Fruit fly (Drosophila melanogaster) whole organism, prepupa: ENCODE results near the gene CG32249.
A peak's percentile ranks its signal among the peaks of the same experiment; 100 is the strongest.

Experiments
- CG10631 ChIP-seq: fragments of 200-800 bp; sonication (Bioruptor generic); optimal IDR thresholded peaks from 2 replicates; lab custom pipeline; 2016; ENCODE audit warnings: missing biosample characterization, missing genetic modification characterization
- CG11294 ChIP-seq: fragments of 200-800 bp; sonication (Bioruptor generic); IDR thresholded peaks from 2 replicates; pipeline ENCODE4 v1.3.6; 2022; ENCODE audit warnings: missing biosample characterization, missing genetic modification characterization
- CG16779 ChIP-seq: fragments of 200-800 bp; sonication (Bioruptor generic); optimal IDR thresholded peaks from 3 replicates; lab custom pipeline; 2017; ENCODE audit warnings: missing biosample characterization, mild to moderate bottlenecking, missing genetic modification characterization
- CG32006 ChIP-seq: fragments of 200-800 bp; sonication (Bioruptor generic); optimal IDR thresholded peaks from 3 replicates; lab custom pipeline; 2017; ENCODE audit warnings: missing biosample characterization, mild to moderate bottlenecking, missing genetic modification characterization
- CG34406 ChIP-seq: fragments of 200-800 bp; sonication (Bioruptor generic); optimal IDR thresholded peaks from 3 replicates; lab custom pipeline; 2016; ENCODE audit warnings: missing biosample characterization, missing genetic modification characterization
- CG3919 ChIP-seq: fragments of 200-800 bp; sonication (Bioruptor generic); optimal IDR thresholded peaks from 3 replicates; lab custom pipeline; 2016; ENCODE audit warnings: missing biosample characterization, missing genetic modification characterization
- CG6276 ChIP-seq: fragments of 200-800 bp; sonication (Bioruptor generic); optimal IDR thresholded peaks from 2 replicates; lab custom pipeline; 2017; ENCODE audit warnings: missing biosample characterization, mild to moderate bottlenecking, missing genetic modification characterization
- CG6792 ChIP-seq: fragments of 200-800 bp; sonication (Bioruptor generic); optimal IDR thresholded peaks from 3 replicates; lab custom pipeline; 2016; ENCODE audit warnings: missing biosample characterization, missing genetic modification characterization
- CG6808 ChIP-seq: fragments of 200-800 bp; sonication (Bioruptor generic); optimal IDR thresholded peaks from 3 replicates; lab custom pipeline; 2017; ENCODE audit warnings: missing biosample characterization, missing genetic modification characterization, mild to moderate bottlenecking, moderate library complexity, missing genetic modification reagents
- CG6854 ChIP-seq: fragments of 200-800 bp; sonication (Bioruptor generic); optimal IDR thresholded peaks from 2 replicates; lab custom pipeline; 2017; ENCODE audit warnings: missing biosample characterization, mild to moderate bottlenecking, missing genetic modification characterization
- CG8119 ChIP-seq: fragments of 200-800 bp; sonication (Bioruptor generic); IDR thresholded peaks from 3 replicates; pipeline ENCODE4 v1.3.6; 2022; ENCODE audit warnings: missing biosample characterization, missing genetic modification characterization
- CG8632 ChIP-seq: fragments of 200-800 bp; sonication (Bioruptor generic); optimal IDR thresholded peaks from 3 replicates; lab custom pipeline; 2016; ENCODE audit warnings: missing biosample characterization, missing genetic modification characterization
- CG9139 ChIP-seq: fragments of 200-800 bp; sonication (Bioruptor generic); optimal IDR thresholded peaks from 3 replicates; lab custom pipeline; 2017; ENCODE audit warnings: missing biosample characterization, mild to moderate bottlenecking, missing genetic modification characterization
- Eip78C ChIP-seq: fragments of 200-800 bp; sonication (Bioruptor generic); peaks from one replicate; lab custom pipeline; 2016; ENCODE audit warnings: missing biosample characterization, missing genetic modification characterization
- Eip93F ChIP-seq: fragments of 200-800 bp; sonication (Bioruptor generic); optimal IDR thresholded peaks from 2 replicates; lab custom pipeline; 2016; ENCODE audit warnings: missing biosample characterization, mild to moderate bottlenecking, missing genetic modification characterization
- Ets21C ChIP-seq: fragments of 200-800 bp; sonication (Bioruptor generic); optimal IDR thresholded peaks from 3 replicates; lab custom pipeline; 2016; ENCODE audit warnings: missing biosample characterization, missing genetic modification characterization
- Ets96B ChIP-seq: fragments of 200-800 bp; optimal IDR thresholded peaks from 2 replicates; lab custom pipeline; 2019; ENCODE audit warnings: missing biosample characterization, mild to moderate bottlenecking, missing genetic modification characterization, moderate library complexity
- Gug ChIP-seq: fragments of 200-800 bp; sonication (Bioruptor generic); IDR thresholded peaks from 2 replicates; pipeline ENCODE4 v1.3.6; 2022; ENCODE audit warnings: missing biosample characterization, missing genetic modification characterization
- Hr38 ChIP-seq: sonication (Bioruptor generic); optimal IDR thresholded peaks from 2 replicates; lab custom pipeline; 2016; ENCODE audit warnings: missing biosample characterization, missing genetic modification characterization
- Hr39 ChIP-seq: fragments of 200-800 bp; sonication (Bioruptor generic); optimal IDR thresholded peaks from 2 replicates; lab custom pipeline; 2016; ENCODE audit warnings: missing biosample characterization, missing genetic modification characterization
- Hr4 ChIP-seq: fragments of 200-800 bp; sonication (Bioruptor generic); optimal IDR thresholded peaks from 3 replicates; lab custom pipeline; 2016; ENCODE audit warnings: missing biosample characterization, missing genetic modification characterization
- Met ChIP-seq: fragments of 200-800 bp; sonication (Bioruptor generic); optimal IDR thresholded peaks from 3 replicates; lab custom pipeline; 2016; ENCODE audit warnings: missing biosample characterization, missing genetic modification characterization
- OdsH ChIP-seq: fragments of 200-800 bp; sonication (Bioruptor generic); optimal IDR thresholded peaks from 3 replicates; lab custom pipeline; 2016; ENCODE audit warnings: missing biosample characterization, missing genetic modification characterization
- Smox ChIP-seq: fragments of 200-800 bp; sonication (Bioruptor generic); optimal IDR thresholded peaks from 3 replicates; lab custom pipeline; 2016; ENCODE audit warnings: missing biosample characterization, missing genetic modification characterization
- achi ChIP-seq: fragments of 200-800 bp; sonication (Bioruptor generic); optimal IDR thresholded peaks from 3 replicates; lab custom pipeline; 2016; ENCODE audit warnings: missing biosample characterization, missing genetic modification characterization
- cyc ChIP-seq: fragments of 200-800 bp; sonication (Bioruptor generic); optimal IDR thresholded peaks from 3 replicates; lab custom pipeline; 2016; ENCODE audit warnings: missing biosample characterization, missing genetic modification characterization
- esn ChIP-seq: fragments of 200-800 bp; sonication (Bioruptor generic); optimal IDR thresholded peaks from 2 replicates; lab custom pipeline; 2016; ENCODE audit warnings: missing biosample characterization, mild to moderate bottlenecking, missing genetic modification characterization, moderate library complexity
- lz ChIP-seq: fragments of 200-800 bp; sonication (Bioruptor generic); optimal IDR thresholded peaks from 3 replicates; lab custom pipeline; 2016; ENCODE audit warnings: missing biosample characterization, missing genetic modification characterization
- salr ChIP-seq, 2 experiments: fragments of 200-800 bp; sonication (Bioruptor generic); optimal IDR thresholded peaks; 3 replicates each; lab custom pipeline; 2016 to 2018; ENCODE audit warnings: missing biosample characterization in 2 of 2, missing genetic modification characterization in 2 of 2, mild to moderate bottlenecking in 1 of 2
- ss ChIP-seq, 2 experiments: fragments of 200-800 bp; sonication (Bioruptor generic); optimal IDR thresholded peaks; 2 replicates in 1 of 2; 3 replicates in 1 of 2; lab custom pipeline; 2017 to 2018; ENCODE audit warnings: mild to moderate bottlenecking in 2 of 2, missing biosample characterization in 2 of 2, missing genetic modification characterization in 2 of 2, moderate library complexity in 1 of 2
- svp ChIP-seq: fragments of 200-800 bp; sonication (Bioruptor generic); peaks from one replicate; lab custom pipeline; 2016; ENCODE audit warnings: missing biosample characterization, missing genetic modification characterization
- topi ChIP-seq: fragments of 200-800 bp; sonication (Bioruptor generic); optimal IDR thresholded peaks from 3 replicates; lab custom pipeline; 2016; ENCODE audit warnings: missing biosample characterization, missing genetic modification characterization
- vri ChIP-seq: fragments of 200-800 bp; sonication (Bioruptor generic); optimal IDR thresholded peaks from 3 replicates; lab custom pipeline; 2016; ENCODE audit warnings: missing biosample characterization, mild to moderate bottlenecking, missing genetic modification characterization

The CG32249 gene

DNA sequence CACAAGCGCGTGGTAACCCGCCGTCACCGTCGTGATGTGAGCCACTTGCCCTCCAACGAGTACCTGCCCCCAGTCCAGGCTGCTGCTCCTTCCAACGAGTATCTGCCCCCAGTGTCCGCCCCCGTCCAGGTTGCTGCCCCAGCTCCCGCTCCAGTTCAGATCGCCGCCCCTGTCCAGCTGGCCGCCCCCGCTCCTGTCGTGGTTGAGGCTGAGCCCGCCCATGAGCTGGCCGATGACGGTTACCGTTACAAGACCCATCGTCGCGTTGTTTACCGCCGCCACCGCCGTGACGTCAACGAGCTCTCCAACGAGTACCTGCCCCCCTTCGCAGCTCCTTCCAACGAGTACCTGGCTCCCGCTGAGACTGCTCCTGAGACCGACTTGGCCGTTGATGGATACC is 11.0 kb downstream of the CG32249 start:
- TF ChIP-seq vri (GFP tag; lab: Kevin White, UChicago) (no peak), Hr39 (GFP tag; lab: Kevin White, UChicago) (no peak), CG32006 (no peak)

DNA sequence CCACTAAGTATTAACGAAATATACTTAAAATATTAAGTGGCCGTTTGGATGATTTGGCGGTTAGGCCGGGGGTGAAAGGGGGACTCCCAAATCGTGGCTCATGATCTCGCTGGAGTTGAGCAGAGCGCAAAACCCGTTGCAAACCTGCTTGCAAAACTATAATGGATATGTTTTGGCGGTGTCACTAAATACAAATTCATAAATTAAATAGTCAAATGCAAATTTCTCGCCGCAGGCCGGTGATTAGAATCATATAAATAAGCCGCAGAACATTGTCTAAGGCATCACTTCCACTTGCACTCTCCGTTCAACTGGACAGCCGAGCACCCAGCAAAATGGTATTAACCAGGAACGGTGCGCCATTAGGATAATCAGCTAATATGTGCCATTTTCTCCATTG is 12.7 kb downstream of the CG32249 start, which contains the start of gene CG11350:
Gene CG11350, plus strand, starts transcription at position 301 of the 400 bp plus-strand sequence.
- TF ChIP-seq esn (GFP tag; lab: Kevin White, UChicago) (no peak), CG6792 (GFP tag; lab: Kevin White, UChicago) (no peak), Eip93F (GFP tag; lab: Kevin White, UChicago) (no peak), Gug (GFP tag; lab: Robert Waterston, UW) (no peak), Met (GFP tag; lab: Kevin White, UChicago) (no peak), CG8632 (GFP tag; lab: Kevin White, UChicago) (no peak), CG6808 (no peak)

- TF ChIP-seq CG34406 (GFP tag; lab: Kevin White, UChicago) (no peak), CG10631 (GFP tag; lab: Kevin White, UChicago) (no peak), cyc (GFP tag; lab: Kevin White, UChicago) (no peak), Hr38 (GFP tag; lab: Kevin White, UChicago) (no peak), CG8119 (no peak), Eip93F (GFP tag; lab: Kevin White, UChicago) (no peak), achi (GFP tag; lab: Kevin White, UChicago) (peak; percentile 1), Eip78C (GFP tag; lab: Kevin White, UChicago) (peak; percentile 65), CG16779 (tag; lab: Kevin White, UChicago) (no peak), Smox (GFP tag; lab: Kevin White, UChicago) (peak; percentile 3), topi (GFP tag; lab: Kevin White, UChicago) (no peak), Hr4 (GFP tag; lab: Kevin White, UChicago) (peak; percentile 24)
Measured at dm6 chr3L:4484623-4485022, 14.8 kb downstream of the CG32249 start.

dm6 chr3L:4489490-4489889 is 19.7 kb downstream of the CG32249 start:
- no peak for TF ChIP-seq CG9139
- TF ChIP-seq CG8119, result no peak
- TF ChIP-seq esn (GFP tag; lab: Kevin White, UChicago), result no peak
- TF ChIP-seq Ets96B, result no peak
- TF ChIP-seq CG10631 (GFP tag; lab: Kevin White, UChicago), result no peak
- no peak for TF ChIP-seq Hr39 (GFP tag; lab: Kevin White, UChicago)
- no peak for TF ChIP-seq CG3919 (GFP tag; lab: Kevin White, UChicago)
- no peak for TF ChIP-seq CG11294 (GFP tag; lab: Robert Waterston, UW)
- no peak for TF ChIP-seq lz (GFP tag; lab: Kevin White, UChicago)
- TF ChIP-seq Ets21C (GFP tag; lab: Kevin White, UChicago), result no peak
- no peak for TF ChIP-seq Smox (GFP tag; lab: Kevin White, UChicago)
- TF ChIP-seq CG6854 (GFP tag; lab: Kevin White, UChicago), result no peak
- TF ChIP-seq CG6808, result no peak
- TF ChIP-seq salr (GFP tag; optimal IDR thresholded peaks at IDR 0.05; lab: Kevin White, UChicago), result no peak
- TF ChIP-seq CG6276 (GFP tag; lab: Kevin White, UChicago), result no peak
- no peak for TF ChIP-seq CG32006
- no peak for TF ChIP-seq svp (GFP tag; lab: Kevin White, UChicago)
- TF ChIP-seq Eip93F (GFP tag; lab: Kevin White, UChicago), result no peak
- TF ChIP-seq Met (GFP tag; lab: Kevin White, UChicago), result no peak
- TF ChIP-seq OdsH (GFP tag; lab: Kevin White, UChicago), result no peak

DNA sequence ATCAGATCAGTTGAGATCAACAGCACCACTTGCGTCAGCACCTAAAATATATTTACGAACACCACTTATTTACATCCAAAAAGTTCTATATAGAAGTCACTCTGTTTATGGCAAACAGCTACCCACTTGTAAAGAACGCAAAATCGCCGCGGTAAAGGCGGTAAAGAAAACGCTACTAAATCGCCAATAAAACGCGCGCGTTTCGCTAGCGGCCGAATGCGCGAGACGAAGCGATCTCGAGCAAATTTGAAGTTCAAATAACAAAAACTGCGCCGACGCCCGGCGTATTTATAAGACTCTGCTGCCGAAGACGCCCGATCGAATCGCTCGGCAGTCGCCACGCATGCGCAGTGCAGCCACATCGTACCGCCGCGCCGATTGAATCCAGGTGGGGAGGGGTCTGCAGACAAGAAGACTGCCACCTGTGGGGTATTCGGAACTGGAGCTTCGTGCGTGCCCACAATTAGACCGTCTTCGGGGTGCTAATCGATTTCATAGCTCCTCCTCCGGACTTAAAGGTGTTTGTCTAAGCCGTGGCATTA is 21.0 kb downstream of the CG32249 start, which contains the start of gene CG13722:
Gene CG13722, minus strand, starts transcription at position 262 of the 542 bp plus-strand sequence.
- TF ChIP-seq ss (GFP tag; optimal IDR thresholded peaks at IDR 0.05; lab: Kevin White, UChicago), result peak; percentile 28 to 79
- TF ChIP-seq CG9139, result no peak
- no peak for TF ChIP-seq topi (GFP tag; lab: Kevin White, UChicago)
- TF ChIP-seq salr (GFP tag; optimal IDR thresholded peaks at IDR 0.05; lab: Kevin White, UChicago), result no peak
- TF ChIP-seq Eip93F (GFP tag; lab: Kevin White, UChicago), result no peak
- TF ChIP-seq, all 60 proteins: peak for 1
